Worm (Caenorhabditis elegans): Measurements from ENCODE around the gene Y43C5A.7.

DNA sequence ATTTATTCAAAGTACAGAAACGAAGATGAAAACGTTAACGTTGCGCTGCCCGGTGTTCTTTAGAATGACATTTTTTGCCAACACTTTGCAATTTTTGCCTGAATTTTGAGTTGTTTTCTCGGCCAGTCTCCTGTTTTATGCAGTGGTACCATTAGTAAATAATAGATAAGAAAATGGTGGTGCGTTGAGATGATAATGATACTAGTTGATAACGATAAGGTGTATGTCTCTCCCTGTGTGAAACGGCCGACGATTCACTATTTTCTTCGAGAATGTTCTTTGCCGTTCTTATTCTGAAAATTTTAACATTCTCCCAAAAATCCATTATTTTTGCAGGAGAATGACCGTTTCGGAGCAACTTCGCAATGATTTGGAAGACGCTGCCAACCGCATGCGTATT, 33.8 kb upstream of the Y43C5A.7 start, which contains the start of gene tkt-1:
- TF ChIP-seq flt-1 (GFP tag; IDR thresholded peaks at IDR 0.05) = no peak
- TF ChIP-seq tbx-11 (GFP tag; IDR thresholded peaks at IDR 0.05) = no peak
- TF ChIP-seq ama-1 (optimal IDR thresholded peaks at IDR 0.05) = no peak
- no peak for TF ChIP-seq ets-7 (tag; optimal IDR thresholded peaks at IDR 0.05)
- TF ChIP-seq hmg-4 (GFP tag; optimal IDR thresholded peaks at IDR 0.05) = no peak
- TF ChIP-seq hmbx-1 (tag; optimal IDR thresholded peaks at IDR 0.05) = no peak
- TF ChIP-seq tbx-37 (GFP tag; conservative IDR thresholded peaks at IDR 0.05) = no peak
- no peak for TF ChIP-seq tra-4 (tag; optimal IDR thresholded peaks at IDR 0.05)
- TF ChIP-seq hnd-1 (tag; optimal IDR thresholded peaks at IDR 0.05) = no peak
- TF ChIP-seq scrt-1 (GFP tag; IDR thresholded peaks at IDR 0.05) = no peak
- TF ChIP-seq aly-1 (tag; optimal IDR thresholded peaks at IDR 0.05) = no peak
- no peak for TF ChIP-seq B0310.2 (tag; optimal IDR thresholded peaks at IDR 0.05)
- no peak for TF ChIP-seq ceh-36 (tag; optimal IDR thresholded peaks at IDR 0.05)

All from whole organism, early embryonic.